Worm (Caenorhabditis elegans): ENCODE measurements around the gene F49C12.12.

Gene F49C12.12

DNA sequence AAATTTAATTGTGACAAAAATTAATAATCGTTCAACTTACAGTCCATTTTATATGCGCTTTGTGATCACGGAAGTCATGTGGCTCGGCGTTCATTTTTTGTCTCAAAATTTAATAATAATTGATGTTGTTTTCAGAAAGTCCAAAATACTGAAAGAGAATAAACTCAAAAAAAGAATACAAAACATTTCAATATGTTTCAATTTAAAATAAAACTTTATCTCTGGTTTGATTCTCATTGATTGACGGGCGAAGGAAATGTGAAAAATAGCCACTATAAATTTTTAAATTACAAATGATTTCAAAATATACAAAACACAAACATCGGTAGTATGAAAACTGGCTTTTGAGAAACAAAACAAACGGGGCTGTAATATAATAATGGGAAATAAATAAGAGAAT, 18.3 kb upstream of the F49C12.12 start, which contains the start of gene T20D3.6:
TSS of gene T20D3.6 (minus strand) at position 101 of the 400 bp plus-strand sequence.
- TF ChIP-seq nfya-1 (tag; optimal IDR thresholded peaks at IDR 0.05) (no peak), ceh-31 (tag; optimal IDR thresholded peaks at IDR 0.05) (no peak), pha-4 (tag; optimal IDR thresholded peaks at IDR 0.05) (no peak), tbx-2 (tag; optimal IDR thresholded peaks at IDR 0.05) (no peak), zip-5 (tag; optimal IDR thresholded peaks at IDR 0.05) (no peak), syd-9 (tag; optimal IDR thresholded peaks at IDR 0.05) (no peak), gmeb-2 (tag; optimal IDR thresholded peaks at IDR 0.05) (no peak), che-1 (tag; optimal IDR thresholded peaks at IDR 0.05) (no peak), ttx-3 (tag; optimal IDR thresholded peaks at IDR 0.05) (no peak), ceh-24 (tag; optimal IDR thresholded peaks at IDR 0.05) (no peak), pqm-1 (tag; optimal IDR thresholded peaks at IDR 0.05) (no peak), unc-3 (GFP tag; conservative IDR thresholded peaks at IDR 0.05) (no peak), unc-3 (tag; optimal IDR thresholded peaks at IDR 0.05) (no peak), tbx-7 (tag; optimal IDR thresholded peaks at IDR 0.05) (no peak)

DNA sequence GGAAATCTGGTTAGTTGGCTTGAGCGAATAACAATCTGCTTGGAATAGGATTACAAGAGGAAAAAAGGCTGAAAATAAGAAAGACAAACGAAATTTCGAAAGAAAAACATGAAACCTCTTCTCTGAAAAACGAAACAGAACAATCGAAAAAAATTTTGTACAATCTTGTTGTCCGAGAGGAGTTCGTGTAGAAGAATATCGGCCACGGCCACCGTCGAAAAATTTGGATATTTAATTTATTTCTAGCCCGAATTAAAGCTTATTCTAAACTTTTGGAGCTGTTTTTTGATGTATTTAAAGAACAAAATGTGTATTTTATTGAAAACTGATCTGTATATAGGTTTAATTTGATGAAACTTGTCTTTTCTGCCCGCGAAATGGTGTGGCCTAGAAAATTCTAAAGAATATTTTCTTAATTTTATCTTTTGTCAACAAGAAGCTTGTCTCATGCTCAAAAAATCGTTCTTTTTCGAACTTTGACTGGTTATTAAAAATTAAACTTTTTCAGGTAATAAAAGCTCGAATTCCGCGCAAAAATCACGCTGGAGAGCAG, 15.7 kb upstream of the F49C12.12 start, which contains the start of gene T20D3.5:
TSS of gene T20D3.5 (plus strand) at position 503 of the 553 bp plus-strand sequence.
- peak; percentile 7 for TF ChIP-seq tbx-2 (tag; optimal IDR thresholded peaks at IDR 0.05)
- no peak for TF ChIP-seq elt-4 (tag; optimal IDR thresholded peaks at IDR 0.05)
- TF ChIP-seq hlh-6 (tag; optimal IDR thresholded peaks at IDR 0.05), result no peak
- peak; percentile 7 for TF ChIP-seq ceh-2 (tag; optimal IDR thresholded peaks at IDR 0.05)
- no peak for TF ChIP-seq ceh-48 (tag; optimal IDR thresholded peaks at IDR 0.05)
- TF ChIP-seq ceh-24 (tag; optimal IDR thresholded peaks at IDR 0.05), result no peak
- TF ChIP-seq ceh-45 (GFP tag; IDR thresholded peaks at IDR 0.05), result no peak
- no peak for TF ChIP-seq unc-55 (GFP tag; optimal IDR thresholded peaks at IDR 0.05)
- TF ChIP-seq ceh-9 (tag; optimal IDR thresholded peaks at IDR 0.05), result no peak
- TF ChIP-seq ttx-3 (tag; optimal IDR thresholded peaks at IDR 0.05), result no peak
- no peak for TF ChIP-seq zip-5 (tag; optimal IDR thresholded peaks at IDR 0.05)

DNA sequence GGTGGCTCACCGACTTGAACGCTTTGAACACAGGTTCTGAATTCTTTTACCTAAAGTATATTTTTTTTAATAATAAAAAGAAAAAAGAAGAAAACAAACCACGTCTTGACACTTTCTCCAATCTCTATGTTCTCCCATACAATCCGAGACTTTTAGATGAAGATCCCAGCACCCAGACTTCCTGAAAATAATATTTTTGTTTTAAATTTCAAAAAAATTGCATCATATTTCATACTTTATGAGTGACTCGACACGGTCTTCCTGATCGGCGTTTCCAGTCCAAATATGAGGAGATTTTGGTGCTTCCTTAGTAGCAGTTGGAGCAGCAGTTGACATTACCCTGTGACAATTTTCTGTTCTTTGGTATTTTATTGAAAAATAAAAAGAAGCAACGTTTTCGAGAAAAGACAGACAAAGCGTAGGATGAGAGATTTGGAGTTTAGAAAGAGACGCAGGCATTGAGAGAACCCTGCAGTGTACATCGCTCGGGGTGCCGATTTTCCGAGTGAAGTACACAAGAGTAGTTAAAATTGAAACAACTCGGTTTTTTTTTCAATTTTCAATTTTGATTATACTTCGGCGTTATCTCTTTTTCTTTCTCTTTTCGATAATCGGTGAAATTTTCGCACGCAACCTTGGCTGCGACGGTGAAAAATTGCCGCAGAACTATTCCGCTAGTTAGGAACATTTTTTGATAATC, 14.8 kb upstream of the F49C12.12 start, which contains the start of the genes coa-4 and T20D3.14:
TSS of gene coa-4 (minus strand) at position 51 of the 700 bp plus-strand sequence.
TSS of gene T20D3.14 (minus strand) at position 358 of the 700 bp plus-strand sequence.
- TF ChIP-seq K09A11.1 (tag; optimal IDR thresholded peaks at IDR 0.05; ENCODE audit: insufficient read depth), result no peak
- TF ChIP-seq zip-5 (tag; optimal IDR thresholded peaks at IDR 0.05), result no peak
- TF ChIP-seq Y22D7AL.16 (tag; optimal IDR thresholded peaks at IDR 0.05), result no peak
- no peak for TF ChIP-seq dmd-4 (tag; optimal IDR thresholded peaks at IDR 0.05; ENCODE audit: borderline replicate concordance)
- no peak for TF ChIP-seq nfya-1 (tag; optimal IDR thresholded peaks at IDR 0.05)
- TF ChIP-seq tbx-2 (tag; optimal IDR thresholded peaks at IDR 0.05), result no peak
- TF ChIP-seq unc-3 (GFP tag; conservative IDR thresholded peaks at IDR 0.05), result no peak
- TF ChIP-seq unc-3 (tag; optimal IDR thresholded peaks at IDR 0.05), result no peak
- no peak for TF ChIP-seq ref-2 (tag; optimal IDR thresholded peaks at IDR 0.05)

DNA sequence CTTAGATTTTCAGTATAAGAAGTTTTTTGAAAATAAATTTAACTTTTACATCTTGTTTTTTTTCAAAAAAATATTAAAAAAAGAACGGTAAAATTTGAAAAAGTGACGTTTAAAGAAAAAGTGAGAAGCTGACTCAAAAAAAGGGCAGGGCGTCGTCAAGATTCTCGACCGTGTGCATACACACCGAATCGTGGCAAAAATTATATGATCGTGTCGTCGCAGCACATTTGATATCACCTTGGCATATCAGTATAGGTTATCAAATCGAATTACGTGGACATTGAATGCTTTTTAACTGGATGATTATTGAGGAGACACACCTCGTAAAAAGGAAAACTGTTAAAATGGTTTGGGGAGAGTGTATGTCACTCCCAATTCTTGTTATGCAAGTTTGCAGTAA, 12.1 kb upstream of the F49C12.12 start:
- TF ChIP-seq elt-2 (tag; optimal IDR thresholded peaks at IDR 0.05) (peak; percentile 49), C38D4.7 (GFP tag; optimal IDR thresholded peaks at IDR 0.05) (no peak)

DNA sequence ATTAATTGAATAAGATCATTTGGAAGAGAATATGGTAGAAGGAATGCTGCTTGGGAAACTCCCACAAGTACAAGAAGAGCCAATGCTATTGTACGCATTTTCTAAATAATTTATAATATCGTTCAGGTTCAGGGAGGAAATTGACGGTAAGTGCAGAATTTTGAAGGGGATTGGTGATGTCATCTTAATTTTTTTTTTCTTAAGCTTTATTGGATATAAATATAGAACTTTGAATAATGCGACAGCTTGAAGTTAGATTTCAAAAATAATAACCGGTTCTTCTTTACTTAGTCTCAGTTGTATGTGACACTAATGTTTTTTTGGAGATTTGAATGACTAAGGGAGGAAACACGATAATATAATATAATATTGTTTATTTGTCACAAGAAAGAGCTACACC, 9.9 kb upstream of the F49C12.12 start, which contains the start of gene nspg-7.1:
TSS of gene nspg-7.1 (minus strand) at position 101 of the 400 bp plus-strand sequence.
- TF ChIP-seq nhr-232 (tag; optimal IDR thresholded peaks at IDR 0.05) (no peak), hlh-30 (tag; optimal IDR thresholded peaks at IDR 0.05; ENCODE audit: insufficient read depth) (no peak), Y22D7AL.16 (tag; optimal IDR thresholded peaks at IDR 0.05) (no peak), ceh-18 (tag; optimal IDR thresholded peaks at IDR 0.05) (no peak), lin-11 (tag; optimal IDR thresholded peaks at IDR 0.05) (no peak)

All from whole organism, late embryonic.